Worm (Caenorhabditis elegans): ENCODE results near the gene mrp-2.

mrp-2 gene

ce11 chrX:555043-555791 is 17.3 kb downstream of the mrp-2 start:
- TF ChIP-seq sox-4 (tag; optimal IDR thresholded peaks at IDR 0.05), result no peak
- TF ChIP-seq elt-2 (tag; optimal IDR thresholded peaks at IDR 0.05), result peak; percentile 58

DNA sequence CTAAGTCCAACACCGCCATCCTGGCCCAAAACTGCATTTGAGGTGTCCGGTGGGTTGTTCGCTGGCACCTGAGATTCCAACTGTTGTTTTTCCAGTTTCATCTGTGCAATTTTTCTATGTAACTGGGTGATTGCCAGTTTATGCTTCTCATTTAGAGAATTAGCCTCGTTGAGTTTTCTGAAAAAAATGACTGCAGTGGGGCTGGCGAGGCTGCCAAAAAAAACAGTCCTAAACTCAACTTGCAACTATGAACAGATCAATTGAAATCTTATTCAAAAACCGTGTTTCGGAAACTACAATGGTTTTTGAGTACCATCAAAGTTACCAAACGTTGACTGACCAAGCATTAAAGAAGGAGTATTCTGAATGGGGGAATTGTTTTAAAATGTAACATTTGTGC is 18.6 kb downstream of the mrp-2 start, which contains the start of gene F57C12.6:
F57C12.6 (minus strand) TSS at position 101 of the 400 bp plus-strand sequence.
- TF ChIP-seq hlh-13 (GFP tag; optimal IDR thresholded peaks at IDR 0.05), result no peak
- no peak for TF ChIP-seq nhr-11 (tag; optimal IDR thresholded peaks at IDR 0.05)
- no peak for TF ChIP-seq lim-6 (tag; optimal IDR thresholded peaks at IDR 0.05)
- TF ChIP-seq C38D4.7 (GFP tag; optimal IDR thresholded peaks at IDR 0.05), result no peak
- no peak for TF ChIP-seq unc-42 (tag; optimal IDR thresholded peaks at IDR 0.05)
- TF ChIP-seq nhr-232 (tag; optimal IDR thresholded peaks at IDR 0.05), result no peak
- no peak for TF ChIP-seq tbx-2 (tag; optimal IDR thresholded peaks at IDR 0.05)
- TF ChIP-seq unc-55 (GFP tag; optimal IDR thresholded peaks at IDR 0.05), result no peak
- TF ChIP-seq lin-11 (tag; optimal IDR thresholded peaks at IDR 0.05), result no peak
- no peak for TF ChIP-seq fkh-10 (GFP tag; optimal IDR thresholded peaks at IDR 0.05)
- no peak for TF ChIP-seq pha-2 (tag; optimal IDR thresholded peaks at IDR 0.05)
- TF ChIP-seq rnt-1 (tag; optimal IDR thresholded peaks at IDR 0.05), result no peak
- no peak for TF ChIP-seq fkh-6 (tag; optimal IDR thresholded peaks at IDR 0.05)
- TF ChIP-seq elt-2 (tag; optimal IDR thresholded peaks at IDR 0.05), result no peak
- TF ChIP-seq ceh-34 (tag; optimal IDR thresholded peaks at IDR 0.05), result no peak
- no peak for TF ChIP-seq fax-1 (tag; optimal IDR thresholded peaks at IDR 0.05)
- no peak for TF ChIP-seq F13H6.1 (tag; optimal IDR thresholded peaks at IDR 0.05)
- no peak for TF ChIP-seq eyg-1 (tag; optimal IDR thresholded peaks at IDR 0.05)
- no peak for TF ChIP-seq ceh-24 (tag; optimal IDR thresholded peaks at IDR 0.05)
- no peak for TF ChIP-seq ceh-45 (GFP tag; IDR thresholded peaks at IDR 0.05)

ce11 chrX:553420-553819 is 19.1 kb downstream of the mrp-2 start:
- TF ChIP-seq sdc-2 (tag; optimal IDR thresholded peaks at IDR 0.05), result no peak
- TF ChIP-seq ceh-19 (GFP tag; optimal IDR thresholded peaks at IDR 0.05), result no peak
- no peak for TF ChIP-seq ceh-30 (tag; optimal IDR thresholded peaks at IDR 0.05)
- no peak for TF ChIP-seq pat-9 (tag; optimal IDR thresholded peaks at IDR 0.05)
- TF ChIP-seq zip-5 (tag; optimal IDR thresholded peaks at IDR 0.05), result no peak
- no peak for TF ChIP-seq ceh-18 (tag; optimal IDR thresholded peaks at IDR 0.05)
- no peak for TF ChIP-seq pha-4 (tag; optimal IDR thresholded peaks at IDR 0.05)
- TF ChIP-seq nfya-1 (tag; optimal IDR thresholded peaks at IDR 0.05), result no peak
- TF ChIP-seq ref-2 (tag; optimal IDR thresholded peaks at IDR 0.05), result no peak
- TF ChIP-seq elt-4 (tag; optimal IDR thresholded peaks at IDR 0.05), result no peak
- TF ChIP-seq ceh-31 (tag; optimal IDR thresholded peaks at IDR 0.05), result no peak
- TF ChIP-seq ahr-1 (tag; optimal IDR thresholded peaks at IDR 0.05), result no peak
- no peak for TF ChIP-seq C08G9.2 (tag; optimal IDR thresholded peaks at IDR 0.05)
- no peak for TF ChIP-seq odd-2 (tag; optimal IDR thresholded peaks at IDR 0.05)
- no peak for TF ChIP-seq ceh-24 (tag; optimal IDR thresholded peaks at IDR 0.05)
- TF ChIP-seq ceh-9 (tag; optimal IDR thresholded peaks at IDR 0.05), result no peak
- no peak for TF ChIP-seq mec-3 (tag; optimal IDR thresholded peaks at IDR 0.05; ENCODE audit: borderline replicate concordance)
- no peak for TF ChIP-seq elt-2 (tag; optimal IDR thresholded peaks at IDR 0.05)

ce11 chrX:551175-551729 is 21.2 kb downstream of the mrp-2 start, which contains the start of gene F57C12.2:
TSS of gene F57C12.2 (minus strand) at chrX:551392.
- TF ChIP-seq hlh-6 (tag; optimal IDR thresholded peaks at IDR 0.05) (no peak), dve-1 (tag; optimal IDR thresholded peaks at IDR 0.05) (no peak), eyg-1 (tag; optimal IDR thresholded peaks at IDR 0.05) (no peak), T23F11.4 (GFP tag; optimal IDR thresholded peaks at IDR 0.05) (no peak), unc-42 (tag; optimal IDR thresholded peaks at IDR 0.05) (no peak), ceh-48 (tag; optimal IDR thresholded peaks at IDR 0.05) (no peak), fkh-10 (GFP tag; optimal IDR thresholded peaks at IDR 0.05) (no peak), ets-4 (tag; optimal IDR thresholded peaks at IDR 0.05) (no peak), ceh-30 (tag; optimal IDR thresholded peaks at IDR 0.05) (no peak), K02D7.2 (tag; optimal IDR thresholded peaks at IDR 0.05) (no peak), ceh-34 (tag; optimal IDR thresholded peaks at IDR 0.05) (no peak), sdc-2 (tag; optimal IDR thresholded peaks at IDR 0.05) (no peak)
